Fruit fly (Drosophila melanogaster) whole organism, embryonic: ENCODE data around the gene Fdh.
A peak's percentile ranks its signal among the peaks of the same experiment; 100 is the strongest.

Experiments
- Bteb2 ChIP-seq: fragments of 200-800 bp; sonication (Bioruptor generic); optimal IDR thresholded peaks from 2 replicates; lab custom pipeline; 2016; ENCODE audit warnings: missing biosample characterization, missing genetic modification characterization
- CG10543 ChIP-seq: fragments of 200-800 bp; sonication (Bioruptor generic); optimal IDR thresholded peaks from 3 replicates; lab custom pipeline; 2017; ENCODE audit warnings: missing biosample characterization, mild to moderate bottlenecking, missing genetic modification characterization, moderate library complexity
- CG12219 ChIP-seq: fragments of 200-800 bp; sonication (Bioruptor generic); optimal IDR thresholded peaks from 3 replicates; lab custom pipeline; 2018; ENCODE audit warnings: missing biosample characterization, mild to moderate bottlenecking, missing genetic modification characterization
- CG13624 ChIP-seq: fragments of 200-800 bp; sonication (Bioruptor generic); optimal IDR thresholded peaks from 2 replicates; lab custom pipeline; 2016; ENCODE audit warnings: missing biosample characterization, missing genetic modification characterization
- CG13894 ChIP-seq: fragments of 200-800 bp; sonication (Bioruptor generic); optimal IDR thresholded peaks from 3 replicates; lab custom pipeline; 2018; ENCODE audit warnings: missing biosample characterization, mild to moderate bottlenecking, missing genetic modification characterization, moderate library complexity
- CG14050 ChIP-seq: fragments of 200-800 bp; sonication (Bioruptor generic); IDR thresholded peaks from 3 replicates; pipeline ENCODE4 v1.3.6; 2022; ENCODE audit warnings: missing biosample characterization, missing genetic modification characterization
- CG14860 ChIP-seq: fragments of 200-800 bp; sonication (Bioruptor generic); IDR thresholded peaks from 3 replicates; pipeline ENCODE4 v1.3.6; 2022; ENCODE audit warnings: missing biosample characterization, missing genetic modification characterization; ENCODE audit not compliant: partially characterized antibody
- CG1792 ChIP-seq: fragments of 200-800 bp; sonication (Bioruptor generic); optimal IDR thresholded peaks from 2 replicates; lab custom pipeline; 2016; ENCODE audit warnings: missing biosample characterization, missing genetic modification characterization
- CG2199 ChIP-seq: fragments of 200-800 bp; sonication (Bioruptor generic); IDR thresholded peaks from 3 replicates; pipeline ENCODE4 v1.3.6; 2022; ENCODE audit warnings: missing biosample characterization, missing genetic modification characterization
- CG30020 ChIP-seq: fragments of 200-800 bp; optimal IDR thresholded peaks from 2 replicates; lab custom pipeline; 2019; ENCODE audit warnings: missing biosample characterization, mild to moderate bottlenecking, missing genetic modification characterization, moderate library complexity
- CG30431 ChIP-seq: fragments of 200-800 bp; sonication (Bioruptor generic); optimal IDR thresholded peaks from 2 replicates; lab custom pipeline; 2017; ENCODE audit warnings: missing biosample characterization, missing genetic modification characterization
- CG31224 ChIP-seq: fragments of 200-800 bp; sonication (Bioruptor generic); IDR thresholded peaks from 2 replicates; pipeline ENCODE4 v1.3.6; 2022; ENCODE audit warnings: missing biosample characterization, missing genetic modification characterization
- CG42726 ChIP-seq: fragments of 200-800 bp; sonication (Bioruptor generic); IDR thresholded peaks from 2 replicates; pipeline ENCODE4 v1.3.6; 2022; ENCODE audit warnings: missing biosample characterization, missing genetic modification characterization; ENCODE audit not compliant: partially characterized antibody
- CG5953 ChIP-seq: fragments of 200-800 bp; sonication (Bioruptor generic); IDR thresholded peaks from 2 replicates; pipeline ENCODE4 v1.3.6; 2022; ENCODE audit warnings: missing biosample characterization, missing genetic modification characterization
- CG6765 ChIP-seq: fragments of 200-800 bp; sonication (Bioruptor generic); optimal IDR thresholded peaks from 3 replicates; lab custom pipeline; 2017; ENCODE audit warnings: missing biosample characterization, mild to moderate bottlenecking, missing genetic modification characterization
- CG6791 ChIP-seq: fragments of 200-800 bp; sonication (Bioruptor generic); IDR thresholded peaks from 3 replicates; pipeline ENCODE4 v1.3.6; 2022; ENCODE audit warnings: missing biosample characterization, missing genetic modification characterization; ENCODE audit not compliant: partially characterized antibody
- CG7357 ChIP-seq: fragments of 200-800 bp; sonication (Bioruptor generic); IDR thresholded peaks from 3 replicates; pipeline ENCODE4 v1.3.6; 2022; ENCODE audit warnings: missing biosample characterization, missing genetic modification characterization
- CoRest ChIP-seq: fragments of 200-800 bp; sonication (Bioruptor generic); optimal IDR thresholded peaks from 3 replicates; lab custom pipeline; 2018; ENCODE audit warnings: missing biosample characterization, mild to moderate bottlenecking, missing genetic modification characterization, moderate library complexity
- Dp ChIP-seq: fragments of 200-800 bp; sonication (Bioruptor generic); optimal IDR thresholded peaks from 2 replicates; lab custom pipeline; 2018; ENCODE audit warnings: missing biosample characterization, mild to moderate bottlenecking, missing genetic modification characterization, moderate library complexity
- Hmr ChIP-seq: fragments of 200-800 bp; sonication (Bioruptor generic); optimal IDR thresholded peaks from 3 replicates; lab custom pipeline; 2017; ENCODE audit warnings: mild to moderate bottlenecking, missing biosample characterization, missing genetic modification reagents, missing genetic modification characterization
- Hsf ChIP-seq: fragments of 200-800 bp; sonication (Bioruptor generic); optimal IDR thresholded peaks from 3 replicates; lab custom pipeline; 2016; ENCODE audit warnings: missing biosample characterization, missing genetic modification characterization
- MBD-R2 ChIP-seq: fragments of 200-800 bp; sonication (Bioruptor generic); IDR thresholded peaks from 2 replicates; pipeline ENCODE4 v1.3.6; 2022; ENCODE audit warnings: missing biosample characterization, missing genetic modification characterization
- Med ChIP-seq: fragments of 200-800 bp; sonication (Bioruptor generic); peaks from one replicate; lab custom pipeline; 2016; ENCODE audit warnings: missing biosample characterization, missing genetic modification characterization, mild to moderate bottlenecking, inconsistent platforms, moderate library complexity
- NC2β ChIP-seq: fragments of 200-800 bp; sonication (Bioruptor generic); optimal IDR thresholded peaks from 2 replicates; lab custom pipeline; 2016; ENCODE audit warnings: missing biosample characterization, missing genetic modification characterization
- NFAT ChIP-seq: fragments of 200-800 bp; sonication (Bioruptor generic); IDR thresholded peaks from 2 replicates; pipeline ENCODE4 v1.3.6; 2022; ENCODE audit warnings: missing biosample characterization, missing genetic modification characterization
- NK7.1 ChIP-seq: fragments of 200-800 bp; sonication (Bioruptor generic); optimal IDR thresholded peaks from 3 replicates; lab custom pipeline; 2016; ENCODE audit warnings: missing biosample characterization, missing genetic modification characterization
- Nf-YB ChIP-seq: fragments of 200-800 bp; sonication (Bioruptor generic); optimal IDR thresholded peaks from 3 replicates; lab custom pipeline; 2019; ENCODE audit warnings: missing biosample characterization, mild to moderate bottlenecking, missing genetic modification characterization, moderate library complexity
- Opbp ChIP-seq: fragments of 200-800 bp; sonication (Bioruptor generic); IDR thresholded peaks from 3 replicates; pipeline ENCODE4 v1.3.6; 2022; ENCODE audit warnings: missing biosample characterization, missing genetic modification characterization; ENCODE audit not compliant: partially characterized antibody
- Ravus ChIP-seq: fragments of 200-800 bp; sonication (Bioruptor generic); IDR thresholded peaks from 2 replicates; pipeline ENCODE4 v1.3.6; 2022; ENCODE audit warnings: missing biosample characterization, missing genetic modification characterization
- Six4 ChIP-seq: fragments of 200-800 bp; sonication (Bioruptor generic); optimal IDR thresholded peaks from 2 replicates; lab custom pipeline; 2016; ENCODE audit warnings: missing biosample characterization, missing genetic modification characterization
- Sry-δ ChIP-seq: fragments of 200-800 bp; sonication (Bioruptor generic); optimal IDR thresholded peaks from 2 replicates; lab custom pipeline; 2016; ENCODE audit warnings: missing biosample characterization, missing genetic modification characterization
- ato ChIP-seq: fragments of 200-800 bp; sonication (Bioruptor generic); IDR thresholded peaks from 2 replicates; pipeline ENCODE4 v1.3.6; 2022; ENCODE audit warnings: missing biosample characterization, missing genetic modification characterization; ENCODE audit not compliant: partially characterized antibody
- az2 ChIP-seq: fragments of 200-800 bp; sonication (Bioruptor generic); optimal IDR thresholded peaks from 3 replicates; lab custom pipeline; 2016; ENCODE audit warnings: missing biosample characterization, missing genetic modification characterization
- chinmo ChIP-seq: fragments of 200-800 bp; sonication (Bioruptor generic); IDR thresholded peaks from 4 replicates; pipeline ENCODE4 v1.3.6; 2022; ENCODE audit warnings: missing biosample characterization, missing genetic modification characterization; ENCODE audit not compliant: partially characterized antibody
- crc ChIP-seq: fragments of 200-800 bp; sonication (Bioruptor generic); optimal IDR thresholded peaks from 2 replicates; lab custom pipeline; 2016; ENCODE audit warnings: missing biosample characterization, missing genetic modification characterization
- dimm ChIP-seq: fragments of 200-800 bp; sonication (Bioruptor generic); IDR thresholded peaks from 2 replicates; pipeline ENCODE4 v1.3.6; 2022; ENCODE audit warnings: missing biosample characterization, missing genetic modification characterization
- esg ChIP-seq: fragments of 200-800 bp; sonication (Bioruptor generic); conservative IDR thresholded peaks from 2 replicates; pipeline ENCODE4 v1.3.6; 2022; ENCODE audit warnings: missing biosample characterization, missing genetic modification characterization
- eve ChIP-seq, 2 experiments: fragments of >200 bp; optimal IDR thresholded peaks; 2 replicates each; lab custom pipeline; 2017; ENCODE audit warnings: missing biosample characterization in 2 of 2, missing genetic modification characterization in 2 of 2
- fd102C ChIP-seq: fragments of 200-800 bp; sonication (Bioruptor generic); optimal IDR thresholded peaks from 2 replicates; lab custom pipeline; 2018; ENCODE audit warnings: missing biosample characterization, mild to moderate bottlenecking, missing genetic modification characterization, moderate library complexity
- ftz-f1 ChIP-seq: fragments of 200-800 bp; sonication (Bioruptor generic); optimal IDR thresholded peaks from 2 replicates; lab custom pipeline; 2016; ENCODE audit warnings: missing biosample characterization, missing genetic modification characterization
- lbe ChIP-seq: fragments of 200-800 bp; sonication (Bioruptor generic); optimal IDR thresholded peaks from 2 replicates; lab custom pipeline; 2016; ENCODE audit warnings: missing biosample characterization, mild to moderate bottlenecking, missing genetic modification characterization
- nerfin-1 ChIP-seq: fragments of 200-800 bp; sonication (Bioruptor generic); optimal IDR thresholded peaks from 3 replicates; lab custom pipeline; 2019; ENCODE audit warnings: missing biosample characterization, mild to moderate bottlenecking, missing genetic modification characterization, moderate library complexity
- nom ChIP-seq: fragments of 200-800 bp; sonication (Bioruptor generic); optimal IDR thresholded peaks from 2 replicates; lab custom pipeline; 2017; ENCODE audit warnings: missing biosample characterization, missing genetic modification characterization, mild to moderate bottlenecking, moderate library complexity, missing genetic modification reagents
- rib ChIP-seq: fragments of 200-800 bp; sonication (Bioruptor generic); IDR thresholded peaks from 2 replicates; pipeline ENCODE4 v1.3.6; 2022; ENCODE audit warnings: missing biosample characterization, missing genetic modification characterization
- schlank ChIP-seq: fragments of 200-800 bp; sonication (Bioruptor generic); optimal IDR thresholded peaks from 2 replicates; lab custom pipeline; 2018; ENCODE audit warnings: missing biosample characterization, mild to moderate bottlenecking, missing genetic modification characterization
- sd ChIP-seq: fragments of 200-800 bp; sonication (Bioruptor generic); optimal IDR thresholded peaks from 3 replicates; lab custom pipeline; 2018; ENCODE audit warnings: missing biosample characterization, mild to moderate bottlenecking, missing genetic modification characterization, moderate library complexity
- sens ChIP-seq: fragments of 200-800 bp; sonication (Bioruptor generic); peaks from one replicate; lab custom pipeline; 2016; ENCODE audit warnings: missing biosample characterization, missing genetic modification characterization
- so ChIP-seq: fragments of 200-800 bp; sonication (Bioruptor generic); IDR thresholded peaks from 3 replicates; pipeline ENCODE4 v1.3.6; 2022; ENCODE audit warnings: missing biosample characterization, missing genetic modification characterization
- sqz ChIP-seq: fragments of 200-800 bp; sonication (Bioruptor generic); optimal IDR thresholded peaks from 3 replicates; lab custom pipeline; 2018; ENCODE audit warnings: missing biosample characterization, mild to moderate bottlenecking, missing genetic modification characterization
- sug ChIP-seq: fragments of 200-800 bp; optimal IDR thresholded peaks from 2 replicates; lab custom pipeline; 2019; ENCODE audit warnings: missing biosample characterization, mild to moderate bottlenecking, missing genetic modification characterization, moderate library complexity
- usp ChIP-seq: fragments of >200 bp; optimal IDR thresholded peaks from 2 replicates; lab custom pipeline; 2017; ENCODE audit warnings: missing biosample characterization, missing genetic modification characterization

The Fdh gene

DNA sequence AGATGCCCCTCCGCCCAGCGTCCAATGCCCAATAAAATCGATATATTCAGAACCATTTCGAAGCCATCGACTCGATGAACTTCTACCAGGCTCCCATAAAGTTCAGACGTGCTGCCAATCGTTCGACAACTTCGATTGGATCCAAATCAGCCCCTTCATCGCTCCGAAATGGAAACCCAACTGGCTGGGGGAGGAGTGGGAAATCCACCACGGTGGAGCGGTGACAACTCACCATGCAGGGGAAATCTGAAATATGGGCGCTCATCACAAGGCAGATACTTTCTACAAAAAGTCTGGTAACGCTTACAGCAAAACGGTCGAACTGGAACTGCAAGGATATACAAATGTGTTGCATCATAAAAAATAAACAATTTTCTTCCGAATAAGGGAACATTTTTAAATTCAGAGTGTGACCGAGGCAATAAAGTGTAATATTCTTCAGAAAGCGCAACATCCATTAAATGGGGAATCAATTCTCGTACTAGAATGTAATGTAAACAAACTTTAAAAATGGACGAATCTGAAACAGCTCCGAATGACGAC is 19.9 kb downstream of the Fdh start, which contains the start of gene CG4565 (continued):
- TF ChIP-seq chinmo (GFP tag; lab: Robert Waterston, UW) (0 out of 4 replicates have a peak, but pooled peaks have one; percentile 54), CoRest (peak; percentile 10), CG14860 (GFP tag; lab: Robert Waterston, UW) (peak; percentile 47; the same call in 1 of the 3 replicates), fd102C (GFP tag; lab: Kevin White, UChicago) (no peak), Med (GFP tag; lab: Kevin White, UChicago) (peak; percentile 74), CG30020 (tag; lab: Kevin White, UChicago) (no peak), CG31224 (GFP tag; lab: Robert Waterston, UW) (peak; percentile 99), nerfin-1 (tag; lab: Kevin White, UChicago) (peak; percentile 32), sug (tag; lab: Kevin White, UChicago) (peak; percentile 7), CG10543 (GFP tag; lab: Kevin White, UChicago) (peak; percentile 71), lbe (no peak), Hmr (peak; percentile 31), Nf-YB (GFP tag; lab: Kevin White, UChicago) (peak; percentile 79), Sry-δ (GFP tag; lab: Kevin White, UChicago) (peak; percentile 54), Dp (peak; percentile 57), nom (GFP tag; lab: Kevin White, UChicago) (peak; percentile 9), CG42726 (GFP tag; lab: Robert Waterston, UW) (0 out of 2 replicates have a peak, but pooled peaks have one; percentile 29), NC2β (GFP tag; lab: Kevin White, UChicago) (no peak), CG6791 (peak; percentile 53; the same call in 1 of the 3 replicates), CG6765 (peak; percentile 25), ato (GFP tag; lab: Robert Waterston, UW) (peak; percentile 58), sens (GFP tag; lab: Kevin White, UChicago) (peak; percentile 13)

DNA sequence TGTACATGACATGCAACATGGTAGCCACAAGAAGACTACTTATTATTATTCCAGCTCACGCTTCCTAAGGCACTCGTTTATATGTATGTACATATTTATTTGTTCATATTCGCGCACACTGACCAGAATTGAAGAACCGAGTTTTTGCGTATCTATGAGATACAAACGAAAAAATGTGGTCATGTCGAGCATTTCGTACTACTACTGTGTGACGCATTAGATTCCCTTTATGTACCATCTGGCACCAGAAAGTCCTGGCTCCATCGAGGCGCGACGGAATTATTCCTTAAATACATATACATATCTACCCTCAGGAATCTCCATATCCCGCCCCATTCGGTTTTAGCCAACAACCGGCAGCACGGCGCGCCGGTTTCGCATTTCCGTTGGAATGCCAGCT is 21.5 kb downstream of the Fdh start:
- TF ChIP-seq sd (peak; percentile 46), usp (no peak), Ravus (GFP tag; lab: Robert Waterston, UW) (no peak), MBD-R2 (no peak), Hsf (no peak), CG12219 (GFP tag; lab: Kevin White, UChicago) (no peak), schlank (tag; lab: Kevin White, UChicago) (no peak), Bteb2 (GFP tag; lab: Kevin White, UChicago) (no peak), crc (GFP tag; lab: Kevin White, UChicago) (no peak), CG13894 (tag; lab: Kevin White, UChicago) (peak; percentile 76), NFAT (GFP tag; lab: Robert Waterston, UW) (no peak), ftz-f1 (GFP tag; lab: Kevin White, UChicago) (no peak), so (GFP tag; lab: Robert Waterston, UW) (no peak), NK7.1 (no peak), az2 (GFP tag; lab: Kevin White, UChicago) (no peak), CG5953 (GFP tag; lab: Robert Waterston, UW) (no peak), CG7357 (GFP tag; lab: Robert Waterston, UW) (no peak), dimm (GFP tag; lab: Robert Waterston, UW) (no peak), CG14050 (GFP tag; lab: Robert Waterston, UW) (no peak), rib (GFP tag; lab: Robert Waterston, UW) (no peak), Opbp (GFP tag; lab: Robert Waterston, UW) (no peak), eve (GFP tag; optimal IDR thresholded peaks at IDR 0.05; lab: Kevin White, UChicago) (no peak), sqz (GFP tag; lab: Kevin White, UChicago) (no peak), esg (GFP tag; lab: Robert Waterston, UW) (no peak), nerfin-1 (tag; lab: Kevin White, UChicago) (peak; percentile 65), Six4 (GFP tag; lab: Kevin White, UChicago) (no peak), CG2199 (GFP tag; lab: Robert Waterston, UW) (peak; percentile 67; the same call in 1 of the 3 replicates), CG30431 (no peak), CG13624 (GFP tag; lab: Kevin White, UChicago) (peak; percentile 5), CG1792 (GFP tag; lab: Kevin White, UChicago) (no peak)
